Fruit fly (Drosophila melanogaster): ENCODE measurements around the gene CG9338.

Gene CG9338

DNA sequence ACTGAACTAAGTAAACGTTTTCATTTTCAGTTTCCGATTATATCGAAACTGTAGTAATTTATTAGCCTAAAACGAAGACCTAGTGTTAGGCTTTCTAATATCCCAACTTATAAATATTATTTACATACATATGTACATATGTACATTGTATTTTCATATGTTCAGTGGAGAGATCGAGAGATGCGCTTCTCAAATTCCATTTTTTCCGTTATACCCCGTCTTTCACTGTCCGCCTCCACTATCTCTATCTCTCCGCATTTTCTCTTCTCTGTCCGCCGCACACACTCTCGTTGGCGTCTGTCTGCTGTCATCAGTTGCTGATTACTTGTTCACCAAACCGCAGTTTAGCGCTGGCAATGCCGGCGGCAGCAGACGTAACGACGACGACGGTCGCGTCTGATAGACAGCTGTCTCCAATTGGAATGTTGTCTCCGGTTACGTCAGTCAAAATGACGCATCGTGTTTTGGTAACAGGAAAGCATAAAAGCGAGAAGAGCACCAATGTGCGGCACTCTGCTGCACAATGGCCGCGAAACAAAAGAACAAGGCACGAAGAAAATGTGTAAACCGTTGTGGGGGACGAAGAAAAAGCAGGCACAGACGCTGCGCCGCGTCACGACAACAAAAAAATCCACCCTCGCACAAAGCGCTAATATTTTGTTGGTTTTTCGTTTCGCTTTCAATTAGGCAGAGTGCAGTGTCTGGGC, 42.4 kb upstream of the CG9338 start, which contains the start of gene CG9331:
Gene CG9331, plus strand, starts transcription at position 340 of the 707 bp plus-strand sequence.
- TF ChIP-seq OdsH (GFP tag; optimal IDR thresholded peaks at IDR 0.05) (no peak), CG6276 (GFP tag; optimal IDR thresholded peaks at IDR 0.05) (no peak), Eip93F (GFP tag; optimal IDR thresholded peaks at IDR 0.05) (peak; percentile 5), CG11294 (GFP tag; IDR thresholded peaks at IDR 0.05) (no peak), net (GFP tag; optimal IDR thresholded peaks at IDR 0.05) (no peak), CG8119 (GFP tag; IDR thresholded peaks at IDR 0.05) (no peak), CG11762 (GFP tag; optimal IDR thresholded peaks at IDR 0.05; ENCODE audit: insufficient read depth) (no peak), Hr38 (GFP tag; optimal IDR thresholded peaks at IDR 0.05) (no peak), CG15336 (GFP tag; IDR thresholded peaks at IDR 0.05) (peak; percentile 9; the same call in 1 of the 2 replicates), CG9139 (GFP tag; optimal IDR thresholded peaks at IDR 0.05) (no peak), CG34406 (GFP tag; optimal IDR thresholded peaks at IDR 0.05) (no peak), acj6 (GFP tag; optimal IDR thresholded peaks at IDR 0.05) (no peak), lz (GFP tag; optimal IDR thresholded peaks at IDR 0.05) (no peak), Blimp-1 (GFP tag; optimal IDR thresholded peaks at IDR 0.05) (peak; percentile 59), Ets96B (tag; optimal IDR thresholded peaks at IDR 0.05) (no peak), CG4318 (GFP tag; optimal IDR thresholded peaks at IDR 0.05) (no peak), eg (GFP tag; IDR thresholded peaks at IDR 0.05) (no peak; the same call in 2 of the 3 replicates), Sox14 (GFP tag; optimal IDR thresholded peaks at IDR 0.05) (peak; percentile 85), salr (GFP tag; optimal IDR thresholded peaks at IDR 0.05) (no peak), CG1621 (tag; optimal IDR thresholded peaks at IDR 0.05) (peak; percentile 42), Lpt (GFP tag; optimal IDR thresholded peaks at IDR 0.05) (no peak), fd85E (GFP tag; optimal IDR thresholded peaks at IDR 0.05) (no peak), CG8632 (GFP tag; optimal IDR thresholded peaks at IDR 0.05) (no peak), svp (GFP tag) (no peak), vri (GFP tag; optimal IDR thresholded peaks at IDR 0.05) (peak; percentile 100), dsx (GFP tag; optimal IDR thresholded peaks at IDR 0.05; ENCODE audit: poor library complexity, severe bottlenecking) (no peak), topi (GFP tag; optimal IDR thresholded peaks at IDR 0.05) (no peak), CG11902 (GFP tag; optimal IDR thresholded peaks at IDR 0.05) (no peak), ss (GFP tag; optimal IDR thresholded peaks at IDR 0.05) (no peak), CG7368 (GFP tag; optimal IDR thresholded peaks at IDR 0.05) (no peak), CG6163 (GFP tag; IDR thresholded peaks at IDR 0.05) (peak; percentile 56; the same call in 2 of the 3 replicates), CG10631 (GFP tag; optimal IDR thresholded peaks at IDR 0.05) (peak; percentile 39), CG6792 (GFP tag; optimal IDR thresholded peaks at IDR 0.05) (no peak), Sox102F (GFP tag; optimal IDR thresholded peaks at IDR 0.05) (peak; percentile 39), Eip78C (GFP tag) (peak; percentile 81), Smox (GFP tag; optimal IDR thresholded peaks at IDR 0.05) (no peak), CG3919 (GFP tag; optimal IDR thresholded peaks at IDR 0.05) (no peak), Hr4 (GFP tag; optimal IDR thresholded peaks at IDR 0.05) (no peak), CG16779 (tag; optimal IDR thresholded peaks at IDR 0.05) (no peak)

DNA sequence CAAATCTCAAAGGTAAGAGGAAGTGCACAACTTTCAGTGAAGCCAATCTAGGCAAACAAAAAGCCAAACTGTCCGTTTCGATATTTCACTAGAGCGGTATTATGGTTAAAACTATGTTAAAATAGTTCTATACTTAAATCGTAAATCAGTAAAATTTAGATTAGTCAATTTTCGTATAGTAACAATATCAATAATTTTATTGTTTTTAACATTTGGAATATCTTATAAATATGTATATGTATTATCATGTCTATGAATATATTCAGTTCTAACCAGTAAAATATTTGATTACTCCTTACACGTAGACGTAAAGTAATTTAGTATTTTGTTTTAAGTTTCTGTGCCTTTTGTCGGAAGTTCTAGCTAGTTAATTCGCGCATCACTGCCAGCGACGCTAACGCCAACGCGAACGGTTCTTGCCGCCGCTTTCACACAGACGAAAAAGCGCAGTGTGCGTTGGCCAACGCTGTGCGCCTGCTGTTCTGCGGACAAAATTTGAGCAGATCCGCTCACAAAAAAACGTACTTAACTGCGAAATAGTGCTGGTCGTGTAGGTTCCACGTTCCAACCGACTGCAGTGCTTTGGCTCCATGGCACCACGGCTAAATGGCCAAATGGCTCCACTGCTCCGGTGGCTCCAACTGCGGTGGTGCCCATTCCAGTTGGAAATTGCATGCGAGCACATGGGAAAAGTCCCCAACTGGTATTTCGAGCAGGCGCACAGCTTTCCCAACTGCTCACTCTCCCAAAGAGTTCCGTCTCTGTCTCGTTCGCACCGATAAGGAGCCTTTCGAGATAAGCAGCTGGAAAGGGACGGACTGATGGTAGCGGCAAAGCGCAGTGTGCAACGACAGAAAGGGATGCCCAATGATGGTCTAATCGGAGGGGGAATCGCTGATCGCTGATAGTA, 41.6 kb upstream of the CG9338 start:
- TF ChIP-seq CG6854 (GFP tag; optimal IDR thresholded peaks at IDR 0.05) (peak; percentile 74), Smox (GFP tag; optimal IDR thresholded peaks at IDR 0.05) (no peak), eg (GFP tag; IDR thresholded peaks at IDR 0.05) (no peak), Hr38 (GFP tag; optimal IDR thresholded peaks at IDR 0.05) (no peak), CG16779 (tag; optimal IDR thresholded peaks at IDR 0.05) (peak; percentile 2), salr (GFP tag; optimal IDR thresholded peaks at IDR 0.05) (peak in 1 of 2 experiments; percentile 18), Eip78C (GFP tag) (peak; percentile 59), ss (GFP tag; optimal IDR thresholded peaks at IDR 0.05) (peak; percentile 32 to 41), svp (GFP tag) (peak; percentile 93), Lpt (GFP tag; optimal IDR thresholded peaks at IDR 0.05) (no peak), fd59A (GFP tag; optimal IDR thresholded peaks at IDR 0.05) (peak; percentile 32), Hr39 (GFP tag; optimal IDR thresholded peaks at IDR 0.05) (no peak), dac (GFP tag; optimal IDR thresholded peaks at IDR 0.05) (peak; percentile 3), net (GFP tag; optimal IDR thresholded peaks at IDR 0.05) (no peak), OdsH (GFP tag; optimal IDR thresholded peaks at IDR 0.05) (no peak), topi (GFP tag; optimal IDR thresholded peaks at IDR 0.05) (peak; percentile 19), CG6792 (GFP tag; optimal IDR thresholded peaks at IDR 0.05) (no peak), Hr4 (GFP tag; optimal IDR thresholded peaks at IDR 0.05) (no peak), CG32006 (GFP tag; optimal IDR thresholded peaks at IDR 0.05) (peak; percentile 44), CG10669 (GFP tag; optimal IDR thresholded peaks at IDR 0.05) (no peak), CG4318 (GFP tag; optimal IDR thresholded peaks at IDR 0.05) (peak; percentile 7), Eip75B (GFP tag; optimal IDR thresholded peaks at IDR 0.05) (no peak), CG8119 (GFP tag; IDR thresholded peaks at IDR 0.05) (peak; percentile 40; the same call in 1 of the 3 replicates), Sox102F (GFP tag; optimal IDR thresholded peaks at IDR 0.05) (peak; percentile 54)
